Fruit fly (Drosophila melanogaster) Kc167 (cell line): ENCODE results near the gene CG4186.

Source experiments
- insv ChIP-seq: fragments of >200 bp; optimal IDR thresholded peaks from 3 replicates; lab custom pipeline; 2018; ENCODE audit warnings: missing external identifiers
- ttk ChIP-seq: sonication (Bioruptor generic); optimal IDR thresholded peaks from 2 replicates; lab custom pipeline; 2017; ENCODE audit warnings: missing external identifiers

dm6 chr3L:20777496-20777895 lies 8.1 kb downstream of the CG4186 start:
- TF ChIP-seq insv (no peak), ttk (no peak)
